Fruit fly (Drosophila melanogaster) whole organism, pupa: Measurements from ENCODE around the gene CG7778.

Source experiments
- CG10348 ChIP-seq: fragments of 200-800 bp; sonication (Bioruptor generic); IDR thresholded peaks from 2 replicates; pipeline ENCODE4 v1.3.6; 2022; ENCODE audit warnings: missing biosample characterization, missing genetic modification characterization
- CG12605 ChIP-seq: fragments of 200-800 bp; sonication (Bioruptor generic); IDR thresholded peaks from 2 replicates; pipeline ENCODE4 v1.3.6; 2022; ENCODE audit warnings: missing biosample characterization, missing genetic modification characterization
- CG13204 ChIP-seq: fragments of 200-800 bp; sonication (Bioruptor generic); optimal IDR thresholded peaks from 2 replicates; lab custom pipeline; 2018; ENCODE audit warnings: missing biosample characterization, mild to moderate bottlenecking, missing genetic modification characterization, moderate library complexity
- CG14655 ChIP-seq: fragments of 200-800 bp; sonication (Bioruptor generic); optimal IDR thresholded peaks from 3 replicates; lab custom pipeline; 2017; ENCODE audit warnings: mild to moderate bottlenecking, missing biosample characterization, missing genetic modification reagents, missing genetic modification characterization
- CG15710 ChIP-seq: fragments of 200-800 bp; sonication (Bioruptor generic); optimal IDR thresholded peaks from 2 replicates; lab custom pipeline; 2018; ENCODE audit warnings: missing biosample characterization, mild to moderate bottlenecking, missing genetic modification characterization, moderate library complexity
- CG17806 ChIP-seq: fragments of 200-800 bp; sonication (Bioruptor generic); optimal IDR thresholded peaks from 2 replicates; lab custom pipeline; 2018; ENCODE audit warnings: missing biosample characterization, mild to moderate bottlenecking, missing genetic modification characterization, moderate library complexity
- CG32121 ChIP-seq: fragments of 200-800 bp; sonication (Bioruptor generic); IDR thresholded peaks from 2 replicates; pipeline ENCODE4 v1.3.6; 2022; ENCODE audit warnings: missing biosample characterization, missing genetic modification characterization
- CG34367 ChIP-seq: fragments of 200-800 bp; sonication (Bioruptor generic); optimal IDR thresholded peaks from 2 replicates; lab custom pipeline; 2018; ENCODE audit warnings: missing biosample characterization, mild to moderate bottlenecking, missing genetic modification characterization
- CG4496 ChIP-seq: fragments of 200-800 bp; sonication (Bioruptor generic); IDR thresholded peaks from 3 replicates; pipeline ENCODE4 v1.3.6; 2022; ENCODE audit warnings: missing biosample characterization, missing genetic modification characterization
- CG8159 ChIP-seq: fragments of 200-800 bp; sonication (Bioruptor generic); optimal IDR thresholded peaks from 3 replicates; lab custom pipeline; 2018; ENCODE audit warnings: missing biosample characterization, mild to moderate bottlenecking, missing genetic modification characterization, moderate library complexity
- CG8301 ChIP-seq: fragments of 200-800 bp; sonication (Bioruptor generic); optimal IDR thresholded peaks from 2 replicates; lab custom pipeline; 2018; ENCODE audit warnings: missing biosample characterization, mild to moderate bottlenecking, missing genetic modification characterization
- CG9948 ChIP-seq: fragments of 200-800 bp; sonication (Bioruptor generic); optimal IDR thresholded peaks from 2 replicates; lab custom pipeline; 2018; ENCODE audit warnings: missing biosample characterization, mild to moderate bottlenecking, missing genetic modification characterization, moderate library complexity
- D1 ChIP-seq: fragments of 200-800 bp; sonication (Bioruptor generic); optimal IDR thresholded peaks from 2 replicates; lab custom pipeline; 2018; ENCODE audit warnings: missing biosample characterization, mild to moderate bottlenecking, missing genetic modification characterization, moderate library complexity
- EcR ChIP-seq: fragments of 200-800 bp; sonication (Bioruptor generic); optimal IDR thresholded peaks from 3 replicates; lab custom pipeline; 2019; ENCODE audit warnings: missing biosample characterization, missing genetic modification characterization, mild to moderate bottlenecking, moderate library complexity, missing genetic modification reagents
- Ets98B ChIP-seq: fragments of 200-800 bp; sonication (Bioruptor generic); IDR thresholded peaks from 2 replicates; pipeline ENCODE4 v1.3.6; 2022; ENCODE audit warnings: missing biosample characterization, missing genetic modification characterization
- Pif1A ChIP-seq: fragments of 200-800 bp; sonication (Bioruptor generic); optimal IDR thresholded peaks from 3 replicates; lab custom pipeline; 2016; ENCODE audit warnings: missing biosample characterization, missing genetic modification characterization
- Pif1B ChIP-seq: fragments of 200-800 bp; sonication (Bioruptor generic); optimal IDR thresholded peaks from 3 replicates; lab custom pipeline; 2016; ENCODE audit warnings: missing biosample characterization, missing genetic modification characterization
- Snoo ChIP-seq: fragments of 200-800 bp; sonication (Bioruptor generic); optimal IDR thresholded peaks from 3 replicates; lab custom pipeline; 2017; ENCODE audit warnings: missing biosample characterization, mild to moderate bottlenecking, missing genetic modification characterization, inconsistent platforms
- fd96Ca ChIP-seq: fragments of 200-800 bp; sonication (Bioruptor generic); IDR thresholded peaks from 3 replicates; pipeline ENCODE4 v1.3.6; 2022; ENCODE audit warnings: missing biosample characterization, missing genetic modification characterization
- gl ChIP-seq: fragments of 200-800 bp; sonication (Bioruptor generic); optimal IDR thresholded peaks from 2 replicates; lab custom pipeline; 2018; ENCODE audit warnings: missing biosample characterization, mild to moderate bottlenecking, missing genetic modification characterization
- rn ChIP-seq: fragments of 200-800 bp; sonication (Bioruptor generic); IDR thresholded peaks from 2 replicates; pipeline ENCODE4 v1.3.6; 2022; ENCODE audit warnings: missing biosample characterization, missing genetic modification characterization

CG7778 gene

DNA sequence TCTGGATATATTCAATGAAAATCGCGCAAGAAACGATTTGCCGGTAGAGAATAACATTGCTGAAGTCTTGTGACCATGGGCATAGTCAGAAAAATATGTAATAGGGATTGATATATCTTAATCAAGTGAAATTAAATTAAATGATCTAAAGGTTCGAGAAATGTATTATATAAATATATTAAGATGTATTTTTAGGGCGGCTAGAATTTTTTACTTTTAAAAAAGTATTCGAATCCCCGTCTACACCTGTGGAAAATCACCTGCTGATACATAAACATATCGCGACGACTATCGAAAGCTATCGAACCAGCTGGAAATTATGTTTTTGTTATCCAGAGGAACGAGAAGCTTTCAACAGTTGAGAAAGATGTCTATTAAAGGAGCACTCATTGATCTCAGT, 30.3 kb downstream of the CG7778 start, which contains the start of the genes CG13390 and CG17294:
CG13390 (minus strand) TSS at position 81 of the 400 bp plus-strand sequence.
CG17294 (plus strand) TSS at position 319 of the 400 bp plus-strand sequence.
- TF ChIP-seq CG9948 (peak; percentile 100), D1 (peak; percentile 99), Ets98B (GFP tag; lab: Robert Waterston, UW) (peak; percentile 100), CG17806 (tag; lab: Kevin White, UChicago) (peak; percentile 100), rn (GFP tag; lab: Robert Waterston, UW) (peak; percentile 99), CG32121 (GFP tag; lab: Robert Waterston, UW) (peak; percentile 100), Pif1B (GFP tag; lab: Kevin White, UChicago) (peak; percentile 99), EcR (GFP tag; lab: Kevin White, UChicago) (peak; percentile 72), fd96Ca (GFP tag; lab: Robert Waterston, UW) (peak; percentile 96), CG14655 (peak; percentile 100), CG13204 (GFP tag; lab: Kevin White, UChicago) (peak; percentile 98), CG4496 (peak; percentile 100), CG34367 (tag; lab: Kevin White, UChicago) (peak; percentile 99), Snoo (peak; percentile 100), Pif1A (GFP tag; lab: Kevin White, UChicago) (peak; percentile 99), CG15710 (tag; lab: Kevin White, UChicago) (peak; percentile 100), CG8159 (peak; percentile 100), CG10348 (GFP tag; lab: Robert Waterston, UW) (peak; percentile 97), gl (tag; lab: Kevin White, UChicago) (peak; percentile 98), CG8301 (tag; lab: Kevin White, UChicago) (peak; percentile 99), CG12605 (GFP tag; lab: Robert Waterston, UW) (peak; percentile 99)

dm6 chr2L:8381508-8382036, 35.2 kb downstream of the CG7778 start, which contains the start of gene AlaRS:
Gene AlaRS, minus strand, starts transcription at chr2L:8381764.
- TF ChIP-seq CG14655, result peak; percentile 2
- TF ChIP-seq CG17806 (tag; lab: Kevin White, UChicago), result peak; percentile 28
- peak; percentile 51 for TF ChIP-seq Pif1B (GFP tag; lab: Kevin White, UChicago)
- peak; percentile 31 for TF ChIP-seq Pif1A (GFP tag; lab: Kevin White, UChicago)
- no peak for TF ChIP-seq CG10348 (GFP tag; lab: Robert Waterston, UW)
- no peak for TF ChIP-seq D1
- TF ChIP-seq Ets98B (GFP tag; lab: Robert Waterston, UW), result peak; percentile 37
- no peak for TF ChIP-seq CG13204 (GFP tag; lab: Kevin White, UChicago)
- no peak for TF ChIP-seq CG12605 (GFP tag; lab: Robert Waterston, UW)
- TF ChIP-seq EcR (GFP tag; lab: Kevin White, UChicago), result no peak
- TF ChIP-seq CG32121 (GFP tag; lab: Robert Waterston, UW), result no peak
- TF ChIP-seq Snoo, result peak; percentile 21
- TF ChIP-seq gl (tag; lab: Kevin White, UChicago), result no peak
- no peak for TF ChIP-seq CG8301 (tag; lab: Kevin White, UChicago)
- peak; percentile 5 for TF ChIP-seq CG34367 (tag; lab: Kevin White, UChicago)
- TF ChIP-seq fd96Ca (GFP tag; lab: Robert Waterston, UW), result no peak
- no peak for TF ChIP-seq CG4496
- peak; percentile 32 for TF ChIP-seq CG15710 (tag; lab: Kevin White, UChicago)
- TF ChIP-seq CG8159, result peak; percentile 36
- TF ChIP-seq CG9948, result peak; percentile 16
- no peak for TF ChIP-seq rn (GFP tag; lab: Robert Waterston, UW)

DNA sequence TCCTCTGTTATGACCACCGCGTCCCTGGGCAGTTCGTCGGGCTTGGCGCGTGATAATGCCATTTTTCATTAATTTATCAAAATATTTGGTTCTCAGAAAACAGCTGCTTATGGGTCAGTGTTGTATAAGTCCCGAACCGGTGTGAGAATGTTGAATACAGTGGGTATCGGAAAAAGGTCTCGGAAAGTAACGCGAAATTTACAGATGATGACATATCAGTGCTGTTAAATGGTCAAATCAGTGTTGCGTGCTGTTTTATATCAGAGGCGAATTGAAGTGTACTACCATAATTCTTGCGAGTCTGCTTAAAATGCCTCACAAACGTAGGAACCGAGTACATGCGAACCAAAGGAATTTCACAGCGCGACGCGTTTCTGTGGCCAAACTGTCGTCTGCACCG, 36.2 kb downstream of the CG7778 start, which contains the start of the genes CG13392 and Rcd4:
CG13392 (minus strand) TSS at position 162 of the 400 bp plus-strand sequence.
Rcd4 (plus strand) TSS at position 216 of the 400 bp plus-strand sequence.
- TF ChIP-seq CG10348 (GFP tag; lab: Robert Waterston, UW), result no peak
- TF ChIP-seq gl (tag; lab: Kevin White, UChicago), result peak; percentile 44
- no peak for TF ChIP-seq CG12605 (GFP tag; lab: Robert Waterston, UW)
- TF ChIP-seq Pif1B (GFP tag; lab: Kevin White, UChicago), result peak; percentile 34
- TF ChIP-seq CG9948, result no peak
- TF ChIP-seq CG32121 (GFP tag; lab: Robert Waterston, UW), result no peak
- peak; percentile 67 for TF ChIP-seq Snoo
- peak; percentile 66 for TF ChIP-seq Ets98B (GFP tag; lab: Robert Waterston, UW)
- TF ChIP-seq CG17806 (tag; lab: Kevin White, UChicago), result peak; percentile 34
- peak; percentile 7 for TF ChIP-seq CG34367 (tag; lab: Kevin White, UChicago)
- peak; percentile 15; the same call in 1 of the 2 replicates for TF ChIP-seq rn (GFP tag; lab: Robert Waterston, UW)
- peak; percentile 17 for TF ChIP-seq CG8301 (tag; lab: Kevin White, UChicago)
- no peak; the same call in 2 of the 3 replicates for TF ChIP-seq fd96Ca (GFP tag; lab: Robert Waterston, UW)
- peak; percentile 0 for TF ChIP-seq EcR (GFP tag; lab: Kevin White, UChicago)
- no peak for TF ChIP-seq CG13204 (GFP tag; lab: Kevin White, UChicago)
- no peak for TF ChIP-seq D1
- TF ChIP-seq CG8159, result peak; percentile 47
- TF ChIP-seq CG14655, result peak; percentile 25
- peak; percentile 48 for TF ChIP-seq Pif1A (GFP tag; lab: Kevin White, UChicago)
- peak; percentile 37 for TF ChIP-seq CG15710 (tag; lab: Kevin White, UChicago)
- peak; percentile 80 for TF ChIP-seq CG4496

- TF ChIP-seq CG15710 (tag; lab: Kevin White, UChicago) (peak; percentile 95), CG10348 (GFP tag; lab: Robert Waterston, UW) (peak; percentile 61; the same call in 1 of the 2 replicates), CG8159 (peak; percentile 96), Ets98B (GFP tag; lab: Robert Waterston, UW) (peak; percentile 76), CG32121 (GFP tag; lab: Robert Waterston, UW) (peak; percentile 90), CG14655 (peak; percentile 93), Pif1A (GFP tag; lab: Kevin White, UChicago) (peak; percentile 33), CG9948 (peak; percentile 92), fd96Ca (GFP tag; lab: Robert Waterston, UW) (no peak), rn (GFP tag; lab: Robert Waterston, UW) (peak; percentile 81), Pif1B (GFP tag; lab: Kevin White, UChicago) (peak; percentile 69), CG13204 (GFP tag; lab: Kevin White, UChicago) (no peak), CG17806 (tag; lab: Kevin White, UChicago) (peak; percentile 92), gl (tag; lab: Kevin White, UChicago) (peak; percentile 30), D1 (peak; percentile 86), CG12605 (GFP tag; lab: Robert Waterston, UW) (peak; percentile 78), EcR (GFP tag; lab: Kevin White, UChicago) (peak; percentile 22), Snoo (peak; percentile 92), CG34367 (tag; lab: Kevin White, UChicago) (peak; percentile 86), CG4496 (peak; percentile 88), CG8301 (tag; lab: Kevin White, UChicago) (peak; percentile 86)
Observed at dm6 chr2L:8384108-8384601, 37.7 kb downstream of the CG7778 start, which contains the start of the genes Dad1 and CG13384. Gene Dad1, minus strand, starts transcription at chr2L:8384137. Gene CG13384, plus strand, starts transcription at chr2L:8384455.
